Worm (Caenorhabditis elegans) whole organism, L4/young adult: Measurements from ENCODE around the gene M03D4.3.

Experiments
- W03F9.2 ChIP-seq: fragments of 150-350 bp; optimal IDR thresholded peaks from 2 replicates; lab custom pipeline; 2014; ENCODE audit warnings: missing biosample characterization, missing genetic modification characterization
- dao-5 ChIP-seq: sonication (generic microtip); optimal IDR thresholded peaks from 2 replicates; lab custom pipeline; 2016; ENCODE audit warnings: missing genotype, missing genetic modification characterization, moderate library complexity, missing compliant biosample characterization
- him-1 ChIP-seq: sonication (generic microtip); optimal IDR thresholded peaks from 2 replicates; lab custom pipeline; 2016; ENCODE audit warnings: missing genotype, missing genetic modification reagents, missing genetic modification characterization, missing compliant biosample characterization

DNA sequence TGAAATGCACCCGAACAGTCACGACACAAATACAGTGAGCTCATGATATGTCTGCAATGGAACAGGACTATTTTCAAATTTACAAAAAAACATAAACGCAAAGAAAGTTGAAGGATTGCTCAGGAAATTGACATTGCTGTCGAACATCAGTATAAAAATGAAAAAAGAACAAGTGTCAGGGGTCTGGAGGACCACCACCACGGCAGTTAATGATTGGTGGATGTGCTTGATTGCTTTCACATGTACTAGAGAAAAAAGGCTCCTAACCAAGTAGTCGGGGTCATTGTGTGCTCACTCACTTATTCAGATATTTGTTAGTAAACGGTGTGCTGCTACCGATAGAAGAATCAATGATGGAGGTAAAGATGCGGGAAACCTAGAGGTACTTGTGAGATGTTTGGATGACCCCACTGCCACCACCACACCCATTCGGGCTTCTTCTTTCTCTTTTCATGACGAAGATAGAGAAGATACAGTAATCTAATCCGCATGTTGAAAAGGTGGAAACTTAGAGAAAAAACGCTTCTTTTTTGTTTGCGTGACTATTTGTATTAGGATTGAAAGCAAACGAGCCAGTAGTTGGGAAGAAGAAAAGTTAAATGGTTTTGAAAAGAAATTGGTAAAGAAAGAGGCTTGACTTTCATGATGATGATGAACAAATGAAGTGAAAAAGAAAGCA, 15.2 kb upstream of the M03D4.3 start, which contains the start of gene M03D4.4:
- TF ChIP-seq him-1 (no peak), W03F9.2 (tag; lab: Kevin White, UChicago) (no peak), dao-5 (no peak)
